Worm (Caenorhabditis elegans) whole organism, L2 larva: ENCODE measurements around the gene K11C4.1.
A peak's percentile ranks its signal among the peaks of the same experiment; 100 is the strongest.

Source experiments
- C34F6.9 ChIP-seq: fragments of 150-350 bp; optimal IDR thresholded peaks from 2 replicates; lab custom pipeline; 2014; ENCODE audit warnings: missing biosample characterization, missing genetic modification characterization
- F13H6.1 ChIP-seq: sonication (generic microtip); optimal IDR thresholded peaks from 2 replicates; lab custom pipeline; 2016; ENCODE audit warnings: missing genetic modification characterization, missing compliant biosample characterization
- R02D3.7 ChIP-seq: fragments of 150-350 bp; optimal IDR thresholded peaks from 2 replicates; lab custom pipeline; 2014; ENCODE audit warnings: missing biosample characterization, missing genetic modification characterization
- Y55F3AM.14 ChIP-seq: fragments of 200-800 bp; sonication (Bioruptor generic); optimal IDR thresholded peaks from 2 replicates; lab custom pipeline; 2018; ENCODE audit warnings: mild to moderate bottlenecking, missing genetic modification characterization, missing compliant biosample characterization
- ZK546.5 ChIP-seq: sonication (generic microtip); optimal IDR thresholded peaks from 2 replicates; lab custom pipeline; 2017; ENCODE audit warnings: missing biosample characterization, missing genetic modification characterization
- alr-1 ChIP-seq: fragments of 150-350 bp; optimal IDR thresholded peaks from 2 replicates; lab custom pipeline; 2014; ENCODE audit warnings: missing biosample characterization, missing genetic modification characterization
- aly-2 ChIP-seq: fragments of 150-350 bp; optimal IDR thresholded peaks from 2 replicates; lab custom pipeline; 2014; ENCODE audit warnings: missing biosample characterization, missing genetic modification characterization
- ama-1 ChIP-seq: fragments of 150-350 bp; optimal IDR thresholded peaks from 2 replicates; lab custom pipeline; 2018; ENCODE audit warnings: inconsistent platforms
- blmp-1 ChIP-seq: sonication (generic microtip); optimal IDR thresholded peaks from 2 replicates; lab custom pipeline; 2017; ENCODE audit warnings: missing genetic modification characterization, mild to moderate bottlenecking, missing compliant biosample characterization, antibody characterized with exemption, moderate library complexity; ENCODE audit not compliant: insufficient read depth
- ceh-16 ChIP-seq: fragments of 150-350 bp; optimal IDR thresholded peaks from 2 replicates; lab custom pipeline; 2014; ENCODE audit warnings: missing biosample characterization, missing genetic modification characterization
- ceh-82 ChIP-seq: fragments of 150-350 bp; optimal IDR thresholded peaks from 2 replicates; lab custom pipeline; 2014; ENCODE audit warnings: missing biosample characterization, missing genetic modification characterization
- crh-2 ChIP-seq: sonication (generic microtip); optimal IDR thresholded peaks from 2 replicates; lab custom pipeline; 2017; ENCODE audit warnings: missing biosample characterization, missing genetic modification characterization
- dmd-4 ChIP-seq: sonication (generic microtip); optimal IDR thresholded peaks from 2 replicates; lab custom pipeline; 2017; ENCODE audit warnings: missing biosample characterization, missing genetic modification characterization
- egl-27 ChIP-seq: sonication (generic microtip); optimal IDR thresholded peaks from 3 replicates; lab custom pipeline; 2017; ENCODE audit warnings: missing biosample characterization, missing genetic modification reagents, missing genetic modification characterization
- elt-1 ChIP-seq: fragments of 150-350 bp; optimal IDR thresholded peaks from 2 replicates; lab custom pipeline; 2014; ENCODE audit warnings: missing biosample characterization, missing genetic modification characterization
- elt-3 ChIP-seq: sonication (generic microtip); optimal IDR thresholded peaks from 2 replicates; lab custom pipeline; 2017; ENCODE audit warnings: missing biosample characterization, missing genetic modification characterization
- fos-1 ChIP-seq: fragments of 150-350 bp; optimal IDR thresholded peaks from 2 replicates; lab custom pipeline; 2014; ENCODE audit warnings: missing biosample characterization, missing genetic modification characterization
- gmeb-1 ChIP-seq: fragments of 150-350 bp; optimal IDR thresholded peaks from 2 replicates; lab custom pipeline; 2014; ENCODE audit warnings: missing biosample characterization, missing genetic modification characterization
- lin-11 ChIP-seq: fragments of 150-350 bp; sonication (generic microtip); optimal IDR thresholded peaks from 2 replicates; lab custom pipeline; 2014; ENCODE audit warnings: missing biosample characterization, missing genetic modification characterization, inconsistent platforms, mixed read lengths
- lin-13 ChIP-seq: fragments of 150-350 bp; optimal IDR thresholded peaks from 2 replicates; lab custom pipeline; 2014; ENCODE audit warnings: missing biosample characterization, missing genetic modification reagents, missing genetic modification characterization
- lin-39 ChIP-seq: fragments of 150-350 bp; optimal IDR thresholded peaks from 2 replicates; lab custom pipeline; 2014; ENCODE audit warnings: missing biosample characterization, missing genetic modification reagents, missing genetic modification characterization
- lsy-2 ChIP-seq, 2 experiments: fragments of 150-350 bp in 1 of 2; sonication (generic microtip) in 1 of 2; optimal IDR thresholded peaks; 2 replicates each; lab custom pipeline; 2014 to 2017; ENCODE audit warnings: missing biosample characterization in 2 of 2, missing genetic modification characterization in 2 of 2
- mab-5 ChIP-seq: fragments of 150-350 bp; optimal IDR thresholded peaks from 2 replicates; lab custom pipeline; 2014; ENCODE audit warnings: missing biosample characterization, missing genetic modification characterization
- mbf-1 ChIP-seq: sonication (generic microtip); optimal IDR thresholded peaks from 2 replicates; lab custom pipeline; 2017; ENCODE audit warnings: missing biosample characterization, missing genetic modification characterization
- mdl-1 ChIP-seq, 2 experiments: fragments of 150-350 bp in 1 of 2; sonication (generic microtip) in 1 of 2; optimal IDR thresholded peaks; 2 replicates each; lab custom pipeline; 2017; ENCODE audit warnings: missing biosample characterization in 2 of 2, missing genetic modification characterization in 2 of 2
- nhr-10 ChIP-seq: sonication (generic microtip); optimal IDR thresholded peaks from 2 replicates; lab custom pipeline; 2017; ENCODE audit warnings: missing biosample characterization, missing genetic modification characterization
- nhr-11 ChIP-seq: fragments of 150-350 bp; optimal IDR thresholded peaks from 2 replicates; lab custom pipeline; 2014; ENCODE audit warnings: missing biosample characterization, missing genetic modification characterization
- nhr-12 ChIP-seq: fragments of 150-350 bp; optimal IDR thresholded peaks from 2 replicates; lab custom pipeline; 2014; ENCODE audit warnings: missing biosample characterization, missing genetic modification characterization
- nhr-129 ChIP-seq: fragments of 150-350 bp; optimal IDR thresholded peaks from 2 replicates; lab custom pipeline; 2014; ENCODE audit warnings: missing biosample characterization, missing genetic modification characterization
- nhr-21 ChIP-seq: fragments of 150-350 bp; optimal IDR thresholded peaks from 2 replicates; lab custom pipeline; 2014; ENCODE audit warnings: missing biosample characterization, missing genetic modification characterization
- nhr-23 ChIP-seq: fragments of 150-350 bp; optimal IDR thresholded peaks from 2 replicates; lab custom pipeline; 2014; ENCODE audit warnings: missing biosample characterization, missing genetic modification reagents, missing genetic modification characterization
- nhr-237 ChIP-seq: fragments of 150-350 bp; optimal IDR thresholded peaks from 2 replicates; lab custom pipeline; 2014; ENCODE audit warnings: missing biosample characterization, missing genetic modification characterization
- nhr-25 ChIP-seq: fragments of 150-350 bp; sonication (generic microtip); optimal IDR thresholded peaks from 3 replicates; lab custom pipeline; 2014; ENCODE audit warnings: missing biosample characterization, missing genetic modification characterization
- nhr-6 ChIP-seq: fragments of 150-350 bp; optimal IDR thresholded peaks from 2 replicates; lab custom pipeline; 2014; ENCODE audit warnings: missing biosample characterization, missing genetic modification characterization
- nhr-77 ChIP-seq: fragments of 150-350 bp; optimal IDR thresholded peaks from 2 replicates; lab custom pipeline; 2014; ENCODE audit warnings: missing biosample characterization, missing genetic modification characterization
- peb-1 ChIP-seq: fragments of 150-350 bp; optimal IDR thresholded peaks from 2 replicates; lab custom pipeline; 2014; ENCODE audit warnings: missing biosample characterization, missing genetic modification characterization
- sem-4 ChIP-seq: fragments of 150-350 bp; optimal IDR thresholded peaks from 2 replicates; lab custom pipeline; 2014; ENCODE audit warnings: missing biosample characterization, missing genetic modification reagents, missing genetic modification characterization
- skn-1 ChIP-seq: sonication (generic microtip); optimal IDR thresholded peaks from 2 replicates; lab custom pipeline; 2017; ENCODE audit warnings: missing biosample characterization, missing genetic modification characterization
- sma-3 ChIP-seq: sonication (generic microtip); optimal IDR thresholded peaks from 2 replicates; lab custom pipeline; 2016; ENCODE audit warnings: missing genetic modification reagents, missing genetic modification characterization, missing compliant biosample characterization
- sma-9 ChIP-seq, 2 experiments: fragments of 150-350 bp in 1 of 2; sonication (generic microtip) in 1 of 2; optimal IDR thresholded peaks; 2 replicates each; lab custom pipeline; 2014 to 2016; ENCODE audit warnings: missing genetic modification characterization in 2 of 2, mild to moderate bottlenecking in 1 of 2, missing biosample characterization in 1 of 2, missing compliant biosample characterization in 1 of 2, missing genetic modification reagents in 1 of 2, moderate library complexity in 1 of 2
- snpc-4 ChIP-seq: fragments of 150-350 bp; optimal IDR thresholded peaks from 2 replicates; lab custom pipeline; 2014; ENCODE audit warnings: missing biosample characterization, missing genetic modification characterization
- unc-39 ChIP-seq: fragments of 150-350 bp; optimal IDR thresholded peaks from 2 replicates; lab custom pipeline; 2014; ENCODE audit warnings: missing biosample characterization, missing genetic modification characterization
- unc-55 ChIP-seq: fragments of 150-350 bp; sonication (generic microtip); optimal IDR thresholded peaks from 3 replicates; lab custom pipeline; 2014; ENCODE audit warnings: missing biosample characterization, missing genetic modification reagents, missing genetic modification characterization
- unc-62 ChIP-seq: fragments of 150-350 bp; optimal IDR thresholded peaks from 2 replicates; lab custom pipeline; 2014; ENCODE audit warnings: missing biosample characterization, missing genetic modification reagents, missing genetic modification characterization
- zag-1 ChIP-seq: fragments of 150-350 bp; optimal IDR thresholded peaks from 2 replicates; lab custom pipeline; 2014; ENCODE audit warnings: missing biosample characterization, missing genetic modification characterization
- ztf-1 ChIP-seq: fragments of 200-800 bp; sonication (Bioruptor generic); conservative IDR thresholded peaks from 2 replicates; pipeline ENCODE4 v1.3.6; 2022; ENCODE audit warnings: missing genetic modification characterization, missing compliant biosample characterization
- ztf-11 ChIP-seq: sonication (generic microtip); optimal IDR thresholded peaks from 2 replicates; lab custom pipeline; 2017; ENCODE audit warnings: missing biosample characterization, missing genetic modification characterization
- ztf-4 ChIP-seq: fragments of 150-350 bp; optimal IDR thresholded peaks from 2 replicates; lab custom pipeline; 2014; ENCODE audit warnings: missing biosample characterization, missing genetic modification characterization

Gene K11C4.1

DNA sequence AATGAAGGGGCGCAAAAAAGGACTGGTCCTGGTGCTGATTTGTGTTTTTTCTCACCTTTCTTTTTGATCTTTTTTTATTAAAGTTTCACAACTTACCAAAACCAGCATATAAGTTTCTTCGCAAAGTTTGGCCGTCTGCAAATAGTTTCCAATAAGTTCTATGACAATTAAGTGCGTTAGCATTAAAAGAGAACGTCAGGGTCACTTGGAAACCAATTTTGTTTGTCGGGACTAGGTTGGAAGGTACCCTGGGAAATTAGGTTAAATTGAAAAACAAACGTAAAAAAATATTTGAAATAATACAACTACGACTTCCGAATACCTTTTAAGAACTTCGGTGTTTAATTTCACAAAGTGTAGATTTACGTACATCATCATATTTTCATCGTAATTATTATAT, 18.2 kb upstream of the K11C4.1 start:
- no peak for TF ChIP-seq dmd-4 (tag; lab: Kevin White, UChicago)

DNA sequence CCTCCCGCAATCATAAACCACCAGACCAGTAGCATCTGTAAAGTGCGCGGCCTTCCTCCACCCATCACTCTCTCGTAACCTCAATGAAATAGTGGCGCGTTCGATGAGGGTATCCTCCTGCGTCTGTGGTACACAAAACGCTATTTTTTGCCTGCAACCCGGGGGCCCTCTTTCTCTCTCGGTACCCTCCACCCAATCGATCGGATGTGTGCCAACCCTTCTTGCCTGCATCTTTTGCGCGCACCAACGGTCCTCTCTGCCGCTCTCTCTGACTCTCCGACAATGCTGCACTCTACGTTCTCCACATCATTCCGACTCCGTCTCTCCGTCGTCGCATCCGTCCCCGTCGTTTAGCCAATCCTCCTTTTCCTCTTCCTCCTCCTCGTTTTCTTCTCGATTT, 17.3 kb upstream of the K11C4.1 start:
- TF ChIP-seq nhr-25 = peak; percentile 56
- TF ChIP-seq lsy-2 (tag; optimal IDR thresholded peaks at IDR 0.05; lab: Kevin White, UChicago) = peak; percentile 61 to 67
- TF ChIP-seq unc-55 (GFP tag; lab: Kevin White, UChicago) = peak; percentile 85
- TF ChIP-seq nhr-11 (tag; lab: Kevin White, UChicago) = no peak
- TF ChIP-seq nhr-77 (tag; lab: Kevin White, UChicago) = no peak
- TF ChIP-seq elt-3 (tag; lab: Kevin White, UChicago) = no peak
- peak; percentile 67 for TF ChIP-seq ceh-82
- TF ChIP-seq sma-9 (GFP tag; optimal IDR thresholded peaks at IDR 0.05; lab: Kevin White, UChicago) = peak; percentile 76
- TF ChIP-seq sma-9 (tag; optimal IDR thresholded peaks at IDR 0.05; lab: Kevin White, UChicago) = no peak
- peak; percentile 82 for TF ChIP-seq C34F6.9 (tag; lab: Kevin White, UChicago)
- TF ChIP-seq ceh-16 (tag; lab: Kevin White, UChicago) = peak; percentile 50
- no peak for TF ChIP-seq dmd-4 (tag; lab: Kevin White, UChicago)
- TF ChIP-seq ama-1 (lab: Kevin White, UChicago) = no peak
- peak; percentile 61 for TF ChIP-seq sem-4
- TF ChIP-seq ZK546.5 (tag; lab: Kevin White, UChicago) = no peak
- peak; percentile 0 for TF ChIP-seq nhr-10 (tag; lab: Kevin White, UChicago)
- no peak for TF ChIP-seq nhr-237 (tag; lab: Kevin White, UChicago)
- TF ChIP-seq egl-27 (tag; lab: Kevin White, UChicago) = peak; percentile 64
- no peak for TF ChIP-seq alr-1 (tag; lab: Kevin White, UChicago)
- no peak for TF ChIP-seq elt-1
- peak; percentile 95 for TF ChIP-seq F13H6.1 (tag; lab: Kevin White, UChicago)
- peak; percentile 59 for TF ChIP-seq lin-11 (tag; lab: Kevin White, UChicago)
- peak; percentile 12 for TF ChIP-seq nhr-6 (tag; lab: Kevin White, UChicago)
- peak; percentile 7 for TF ChIP-seq ztf-11 (tag; lab: Kevin White, UChicago)
- TF ChIP-seq ztf-4 (tag; lab: Kevin White, UChicago) = peak; percentile 36
- no peak for TF ChIP-seq aly-2 (tag; lab: Kevin White, UChicago)
- no peak for TF ChIP-seq nhr-23 (tag; lab: Kevin White, UChicago)
- TF ChIP-seq mdl-1 (tag; optimal IDR thresholded peaks at IDR 0.05; lab: Kevin White, UChicago) = peak; percentile 51 to 61
- peak; percentile 26 for TF ChIP-seq nhr-21 (tag; lab: Kevin White, UChicago)
- peak; percentile 21 for TF ChIP-seq crh-2 (tag; lab: Kevin White, UChicago)
- no peak for TF ChIP-seq ztf-1 (GFP tag; lab: Robert Waterston, UW)
- TF ChIP-seq fos-1 = peak; percentile 67
- peak; percentile 75 for TF ChIP-seq zag-1 (tag; lab: Kevin White, UChicago)
- no peak for TF ChIP-seq skn-1 (tag; lab: Kevin White, UChicago)
- no peak for TF ChIP-seq R02D3.7
- TF ChIP-seq unc-39 (tag; lab: Kevin White, UChicago) = peak; percentile 56
- TF ChIP-seq sma-3 = peak; percentile 34
- peak; percentile 34 for TF ChIP-seq snpc-4 (tag; lab: Kevin White, UChicago)
- peak; percentile 89 for TF ChIP-seq nhr-129
- TF ChIP-seq peb-1 (tag; lab: Kevin White, UChicago) = no peak
- peak; percentile 11 for TF ChIP-seq gmeb-1 (tag; lab: Kevin White, UChicago)
- TF ChIP-seq Y55F3AM.14 (GFP tag; lab: Kevin White, UChicago) = peak; percentile 30
- TF ChIP-seq mbf-1 (tag; lab: Kevin White, UChicago) = no peak
- peak; percentile 55 for TF ChIP-seq lin-13
- no peak for TF ChIP-seq unc-62
- peak; percentile 48 for TF ChIP-seq lin-39 (tag; lab: Kevin White, UChicago)
- peak; percentile 38 for TF ChIP-seq blmp-1
- peak; percentile 62 for TF ChIP-seq mab-5 (tag; lab: Kevin White, UChicago)
- TF ChIP-seq nhr-12 = no peak
